Worm (Caenorhabditis elegans): ENCODE data around the gene srv-6.

Gene srv-6

ce11 chrX:4255366-4255765 is 1.5 kb upstream of the srv-6 start:
- no peak for TF ChIP-seq ets-4 (GFP tag; optimal IDR thresholded peaks at IDR 0.05)
- TF ChIP-seq egrh-3 (GFP tag; IDR thresholded peaks at IDR 0.05) = peak; percentile 71

- no peak for TF ChIP-seq sptf-2 (GFP tag; optimal IDR thresholded peaks at IDR 0.05)
- TF ChIP-seq ama-1 (optimal IDR thresholded peaks at IDR 0.05) = no peak
- TF ChIP-seq ama-1 (GFP tag; optimal IDR thresholded peaks at IDR 0.05) = no peak
- peak; percentile 16 for TF ChIP-seq nhr-80 (tag; optimal IDR thresholded peaks at IDR 0.05)
- TF ChIP-seq nfya-2 (GFP tag; IDR thresholded peaks at IDR 0.05) = no peak
- TF ChIP-seq F22D6.2 (tag; optimal IDR thresholded peaks at IDR 0.05) = no peak
- TF ChIP-seq lin-40 (tag; optimal IDR thresholded peaks at IDR 0.05) = peak; percentile 28
- no peak for TF ChIP-seq madf-6 (GFP tag; IDR thresholded peaks at IDR 0.05)
- TF ChIP-seq B0019.2 (GFP tag; conservative IDR thresholded peaks at IDR 0.05) = no peak
- no peak for TF ChIP-seq C17E4.6 (GFP tag; IDR thresholded peaks at IDR 0.05)
- no peak for TF ChIP-seq let-526 (GFP tag; IDR thresholded peaks at IDR 0.05)
- no peak for TF ChIP-seq K11D2.4 (GFP tag; IDR thresholded peaks at IDR 0.05)
- TF ChIP-seq tlf-1 (GFP tag; optimal IDR thresholded peaks at IDR 0.05) = no peak
- TF ChIP-seq akir-1 (GFP tag; optimal IDR thresholded peaks at IDR 0.05) = no peak
- TF ChIP-seq lsy-27 (tag; optimal IDR thresholded peaks at IDR 0.05; ENCODE audit: borderline replicate concordance, insufficient read depth) = no peak
- TF ChIP-seq Y67H2A.10 (GFP tag; conservative IDR thresholded peaks at IDR 0.05) = no peak
- no peak for TF ChIP-seq madf-8 (GFP tag; conservative IDR thresholded peaks at IDR 0.05)
- peak; percentile 19 for TF ChIP-seq attf-5 (GFP tag; optimal IDR thresholded peaks at IDR 0.05)
- TF ChIP-seq hlh-26 (GFP tag; conservative IDR thresholded peaks at IDR 0.05) = no peak
- peak; percentile 56; the same call in 1 of the 2 replicates for TF ChIP-seq hmg-1.2 (GFP tag; IDR thresholded peaks at IDR 0.05)
- TF ChIP-seq snpc-1.1 (tag; optimal IDR thresholded peaks at IDR 0.05; ENCODE audit: insufficient read depth) = no peak
- peak in 1 of 2 experiments; percentile 8 for TF ChIP-seq let-607 (tag; optimal IDR thresholded peaks at IDR 0.05)
- no peak for TF ChIP-seq Y79H2A.3 (GFP tag; conservative IDR thresholded peaks at IDR 0.05)
- TF ChIP-seq hmg-20 (GFP tag; IDR thresholded peaks at IDR 0.05) = no peak
- TF ChIP-seq him-1 (tag; optimal IDR thresholded peaks at IDR 0.05) = no peak
- 0 out of 2 replicates have a peak, but pooled peaks have one; percentile 47 for TF ChIP-seq aptf-2 (GFP tag; conservative IDR thresholded peaks at IDR 0.05)
- TF ChIP-seq madf-3 (GFP tag; IDR thresholded peaks at IDR 0.05) = no peak
- TF ChIP-seq pbrm-1 (GFP tag; IDR thresholded peaks at IDR 0.05) = no peak
- TF ChIP-seq egrh-3 (GFP tag; IDR thresholded peaks at IDR 0.05) = no peak
Measured at ce11 chrX:4260297-4260696, 3.4 kb downstream of the srv-6 start, which contains the start of gene C52B9.4. Gene C52B9.4 (plus strand): TSS chrX:4260652.

- TF ChIP-seq lir-1 (GFP tag; conservative IDR thresholded peaks at IDR 0.05) = no peak
- TF ChIP-seq hlh-12 (tag; optimal IDR thresholded peaks at IDR 0.05) = no peak
- no peak for TF ChIP-seq die-1 (tag; optimal IDR thresholded peaks at IDR 0.05)
- no peak for TF ChIP-seq nfya-1 (tag; optimal IDR thresholded peaks at IDR 0.05; ENCODE audit: borderline replicate concordance, insufficient read depth)
- no peak for TF ChIP-seq repo-1 (tag; optimal IDR thresholded peaks at IDR 0.05)
- TF ChIP-seq ama-1 (optimal IDR thresholded peaks at IDR 0.05) = no peak
- TF ChIP-seq ama-1 (GFP tag; optimal IDR thresholded peaks at IDR 0.05) = no peak
- no peak for TF ChIP-seq ccch-3 (GFP tag; optimal IDR thresholded peaks at IDR 0.05)
- TF ChIP-seq efl-1 (GFP tag; optimal IDR thresholded peaks at IDR 0.05) = no peak
- no peak for TF ChIP-seq D2030.7 (GFP tag; IDR thresholded peaks at IDR 0.05)
- TF ChIP-seq ztf-3 (GFP tag; optimal IDR thresholded peaks at IDR 0.05) = no peak
- TF ChIP-seq sdz-38 (tag; optimal IDR thresholded peaks at IDR 0.05) = no peak
- no peak for TF ChIP-seq B0336.3 (GFP tag; IDR thresholded peaks at IDR 0.05)
- TF ChIP-seq nhr-90 (tag; optimal IDR thresholded peaks at IDR 0.05) = no peak
- no peak for TF ChIP-seq F55B11.4 (tag; optimal IDR thresholded peaks at IDR 0.05; ENCODE audit: borderline replicate concordance, insufficient read depth)
Measured at ce11 chrX:4263820-4264219, 7.0 kb downstream of the srv-6 start.
